Worm (Caenorhabditis elegans) whole organism, L2 larva: Measurements from ENCODE around the gene K03H1.13.

Experiments
- egl-27 ChIP-seq: sonication (generic microtip); optimal IDR thresholded peaks from 3 replicates; lab custom pipeline; 2017; ENCODE audit warnings: missing biosample characterization, missing genetic modification reagents, missing genetic modification characterization
- nhr-11 ChIP-seq: fragments of 150-350 bp; optimal IDR thresholded peaks from 2 replicates; lab custom pipeline; 2014; ENCODE audit warnings: missing biosample characterization, missing genetic modification characterization
- nhr-237 ChIP-seq: fragments of 150-350 bp; optimal IDR thresholded peaks from 2 replicates; lab custom pipeline; 2014; ENCODE audit warnings: missing biosample characterization, missing genetic modification characterization
- snpc-4 ChIP-seq: fragments of 150-350 bp; optimal IDR thresholded peaks from 2 replicates; lab custom pipeline; 2014; ENCODE audit warnings: missing biosample characterization, missing genetic modification characterization
- zag-1 ChIP-seq: fragments of 150-350 bp; optimal IDR thresholded peaks from 2 replicates; lab custom pipeline; 2014; ENCODE audit warnings: missing biosample characterization, missing genetic modification characterization

DNA sequence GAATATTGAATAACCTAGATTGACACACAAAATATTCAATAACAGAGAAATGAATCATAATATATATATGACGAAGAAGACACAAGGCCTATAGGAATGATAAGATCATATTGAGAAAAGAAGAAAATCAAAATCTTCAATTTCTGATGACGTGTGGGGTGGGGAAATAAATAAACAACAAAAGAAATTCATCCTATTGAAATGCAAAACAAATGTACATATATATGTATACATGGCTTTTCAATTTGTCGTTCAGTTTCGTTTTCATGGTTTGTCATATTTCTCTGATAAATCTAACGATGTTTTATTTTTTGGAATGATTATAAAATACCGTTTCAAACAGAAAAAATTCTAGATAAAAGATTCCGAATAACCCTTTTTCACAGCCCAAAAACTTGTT lies 23.5 kb downstream of the K03H1.13 start, which contains the start of gene ttr-3:
- TF ChIP-seq nhr-11 (tag; lab: Kevin White, UChicago) (no peak), nhr-237 (tag; lab: Kevin White, UChicago) (no peak), snpc-4 (tag; lab: Kevin White, UChicago) (no peak), zag-1 (tag; lab: Kevin White, UChicago) (no peak), egl-27 (tag; lab: Kevin White, UChicago) (no peak)
